Worm (Caenorhabditis elegans) whole organism, dauer: ENCODE results near the gene C23H4.6.

Experiments
- unc-62 ChIP-seq: sonication (generic microtip); optimal IDR thresholded peaks from 2 replicates; lab custom pipeline; 2017; ENCODE audit warnings: missing biosample characterization, missing genetic modification reagents, missing genetic modification characterization

The C23H4.6 gene

DNA sequence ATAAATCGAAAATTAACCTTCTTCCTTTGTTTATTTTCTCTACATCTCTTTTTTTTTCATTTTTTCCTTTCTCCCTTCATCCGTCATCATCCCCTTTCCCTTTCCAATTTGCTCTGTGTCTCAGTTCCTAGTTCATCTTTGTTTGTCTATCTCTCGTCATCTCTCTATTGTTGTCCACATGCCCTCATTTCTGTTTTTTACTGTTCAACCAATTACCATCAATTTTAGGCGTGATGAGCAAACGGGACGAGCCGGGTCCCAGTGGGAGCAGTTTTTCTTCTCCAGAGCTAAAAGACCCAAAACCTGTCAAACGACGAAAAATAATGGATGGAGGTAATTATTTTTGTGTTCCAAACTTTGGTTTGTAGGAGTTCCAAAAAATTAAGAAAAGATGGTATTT is at the start of gene C23H4.6:
Gene C23H4.6, plus strand, starts transcription at position 219 of the 400 bp plus-strand sequence.
- TF ChIP-seq unc-62 (GFP tag; lab: Kevin White, UChicago): no peak

DNA sequence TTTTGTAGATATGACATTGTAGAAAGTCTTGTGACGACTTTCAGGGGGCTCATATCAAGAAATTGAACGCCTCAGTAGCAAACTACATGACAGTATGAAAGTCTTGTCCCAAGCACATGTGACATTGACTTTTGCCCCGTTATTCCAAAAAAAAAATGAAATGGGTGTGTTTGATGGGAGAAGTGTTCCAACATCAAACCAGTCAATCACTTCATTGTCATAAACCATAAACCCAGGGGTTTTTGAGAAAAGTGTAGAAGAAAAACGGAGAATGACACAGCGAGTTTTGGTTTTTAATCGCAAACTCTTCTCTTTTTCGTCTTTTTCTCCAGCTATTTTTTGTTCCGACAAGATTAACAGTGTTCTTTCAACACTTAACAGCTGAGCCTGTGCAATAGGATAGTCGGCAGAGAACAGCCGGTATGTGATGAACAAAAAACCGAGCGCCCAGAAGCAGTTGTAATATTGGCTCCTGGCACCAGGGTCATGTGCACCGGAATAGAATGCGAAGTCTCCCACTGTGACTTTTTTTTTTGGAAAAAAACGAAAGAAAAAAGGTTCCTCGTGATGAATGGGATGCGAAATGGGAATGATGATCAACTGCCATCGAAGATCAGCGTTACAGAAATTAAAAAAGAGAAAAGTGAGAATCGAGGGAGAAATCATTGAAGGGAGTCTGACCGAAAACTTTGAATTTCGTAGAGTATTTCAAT is 49.4 kb upstream of the C23H4.6 start:
- TF ChIP-seq unc-62 (GFP tag; lab: Kevin White, UChicago): no peak

DNA sequence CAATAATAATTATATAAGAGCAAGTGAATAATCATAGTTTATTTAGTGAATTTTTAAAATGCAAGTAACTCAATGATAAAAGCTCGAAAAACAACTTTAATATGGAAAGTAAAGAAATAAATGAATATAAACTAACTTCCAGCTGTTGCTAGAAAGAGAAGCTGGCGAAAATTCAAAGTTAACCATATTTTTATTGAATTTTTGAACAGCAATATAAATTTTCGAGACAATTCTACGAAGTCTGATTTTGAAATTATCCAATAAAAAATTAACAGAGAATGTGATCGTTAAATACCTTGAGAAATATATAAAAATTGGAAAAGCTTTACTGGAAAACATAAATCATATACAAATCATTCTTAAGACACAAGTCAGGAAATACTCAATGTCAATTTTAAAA is 48.8 kb upstream of the C23H4.6 start:
- TF ChIP-seq unc-62 (GFP tag; lab: Kevin White, UChicago): no peak

DNA sequence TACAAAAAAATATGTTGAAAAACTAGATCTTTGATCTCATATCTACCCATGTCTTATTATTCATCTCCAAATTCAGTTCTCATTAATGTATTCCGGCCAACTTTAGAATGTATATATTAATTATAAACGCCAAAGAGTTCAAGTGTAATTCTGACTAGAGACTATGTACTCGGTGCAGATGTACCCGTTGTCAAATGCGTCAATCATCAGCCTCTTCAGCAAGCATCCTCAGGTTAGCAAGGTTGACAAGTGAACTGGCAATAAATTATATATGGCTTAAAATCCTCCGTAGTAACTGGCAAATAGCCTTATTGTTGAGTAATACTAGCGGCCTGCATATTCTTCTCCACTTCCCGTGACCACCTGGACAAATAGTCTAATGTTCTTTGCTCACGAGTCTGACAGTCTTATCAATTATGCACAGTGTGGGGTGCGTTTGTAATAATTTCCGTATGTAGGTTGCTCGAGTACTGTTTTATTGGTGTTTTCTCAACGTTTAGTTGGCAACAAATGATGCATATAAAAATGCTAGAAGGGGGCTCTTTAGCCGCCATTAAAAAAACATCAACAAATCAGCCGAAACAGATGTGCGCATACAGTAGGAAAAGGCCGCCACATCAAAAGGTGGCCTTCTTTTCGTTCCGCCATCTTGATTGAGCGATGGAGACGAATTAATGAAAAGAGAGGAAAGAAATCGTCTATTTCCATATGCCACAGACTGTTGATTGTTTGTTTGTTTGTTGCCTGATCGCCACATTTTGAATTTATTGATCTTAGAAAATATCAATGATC is 46.9 kb upstream of the C23H4.6 start:
- TF ChIP-seq unc-62 (GFP tag; lab: Kevin White, UChicago): no peak

DNA sequence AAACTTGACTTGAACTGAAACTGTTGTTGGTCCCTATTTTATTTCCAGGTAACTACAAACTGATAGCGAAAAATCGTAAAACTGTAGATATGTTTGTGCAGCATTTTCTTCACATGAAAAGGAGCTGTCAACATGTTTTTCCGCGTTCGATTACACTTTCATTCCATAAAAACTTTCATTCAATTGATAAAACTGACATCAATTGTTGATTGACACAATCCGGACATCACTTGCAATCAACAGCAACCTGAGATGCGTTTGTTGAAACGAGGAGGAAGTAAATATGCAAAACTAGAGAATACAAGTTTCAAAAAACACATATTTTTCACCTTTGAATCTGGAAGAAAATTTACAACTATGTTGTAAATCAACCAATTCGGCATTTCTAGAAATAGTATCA is 38.0 kb upstream of the C23H4.6 start:
- TF ChIP-seq unc-62 (GFP tag; lab: Kevin White, UChicago): no peak

DNA sequence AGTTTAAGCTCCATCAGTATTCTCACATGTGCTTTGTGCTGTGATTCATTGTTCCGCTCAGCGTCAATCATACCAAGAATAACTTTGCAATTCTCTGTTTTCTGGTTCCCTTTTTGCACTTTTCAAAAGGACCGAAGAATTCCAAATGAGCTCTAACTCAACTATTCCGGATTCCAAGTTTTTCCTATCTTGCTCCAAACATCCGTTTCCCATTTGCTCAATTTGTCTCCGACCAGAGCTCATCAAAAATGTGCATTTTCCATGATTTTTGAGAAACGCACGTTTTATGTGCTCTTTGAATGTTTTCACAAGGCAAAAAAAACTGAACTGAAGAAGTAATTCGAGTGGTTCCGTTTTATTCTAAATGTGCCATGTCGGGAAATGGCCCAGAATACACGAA is 37.1 kb upstream of the C23H4.6 start:
- TF ChIP-seq unc-62 (GFP tag; lab: Kevin White, UChicago): no peak

DNA sequence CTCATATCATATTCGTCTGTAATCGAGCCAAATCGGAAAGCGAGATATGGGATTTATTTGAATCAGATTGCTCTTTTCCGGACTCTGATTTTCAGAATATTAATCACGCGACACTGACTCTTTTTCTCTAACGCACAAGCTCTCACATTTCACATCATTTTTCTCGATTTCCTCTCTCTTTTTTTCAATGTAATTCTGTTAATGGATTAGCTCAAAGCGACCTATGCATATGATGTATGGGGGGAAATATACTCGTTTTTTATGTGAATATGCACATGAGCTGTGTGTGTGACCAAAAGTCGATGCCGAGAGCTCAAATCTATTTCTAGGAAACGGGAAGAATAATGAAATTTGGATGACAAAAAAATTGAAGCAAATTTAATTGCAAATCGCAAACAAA is 34.8 kb upstream of the C23H4.6 start:
- no peak for TF ChIP-seq unc-62 (GFP tag; lab: Kevin White, UChicago)

DNA sequence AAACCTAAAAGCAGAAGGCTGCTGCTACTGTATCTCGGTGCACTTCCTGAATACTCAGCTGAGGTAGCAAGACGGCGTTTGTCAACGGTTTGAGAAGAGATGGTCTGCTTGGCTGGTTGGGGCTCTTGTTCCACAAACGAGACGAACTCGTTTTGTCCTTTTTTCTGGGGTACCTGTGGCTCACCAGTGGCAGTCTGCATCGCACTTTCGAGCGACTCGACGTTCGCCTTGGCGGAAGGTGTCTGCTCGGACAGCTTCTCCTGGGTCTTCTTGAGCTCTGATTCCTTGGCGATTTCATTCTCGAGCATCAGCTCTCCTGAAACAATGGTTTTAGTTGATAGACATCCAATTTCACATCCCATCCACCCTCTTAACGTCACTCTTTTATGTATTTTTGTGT is 34.0 kb upstream of the C23H4.6 start:
- no peak for TF ChIP-seq unc-62 (GFP tag; lab: Kevin White, UChicago)

DNA sequence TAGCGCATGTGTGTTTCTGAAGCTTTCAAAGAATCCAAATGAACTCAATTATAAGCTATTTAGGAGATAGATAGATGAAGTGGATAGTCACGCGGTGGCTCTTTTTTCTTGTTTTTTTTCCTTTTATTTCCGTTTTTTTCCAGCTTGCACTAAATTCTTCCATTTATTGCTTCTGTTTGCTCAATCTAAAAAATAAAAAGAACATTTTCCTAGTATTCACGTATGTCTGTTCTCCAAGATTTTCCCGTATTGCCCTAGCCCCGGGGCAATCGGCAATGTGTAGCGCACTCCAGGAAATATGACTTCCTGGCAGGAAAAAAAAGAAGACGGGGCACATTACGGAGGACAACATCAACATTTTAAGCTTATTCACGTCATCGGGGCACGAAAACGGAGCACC is 33.6 kb upstream of the C23H4.6 start:
- TF ChIP-seq unc-62 (GFP tag; lab: Kevin White, UChicago): no peak

DNA sequence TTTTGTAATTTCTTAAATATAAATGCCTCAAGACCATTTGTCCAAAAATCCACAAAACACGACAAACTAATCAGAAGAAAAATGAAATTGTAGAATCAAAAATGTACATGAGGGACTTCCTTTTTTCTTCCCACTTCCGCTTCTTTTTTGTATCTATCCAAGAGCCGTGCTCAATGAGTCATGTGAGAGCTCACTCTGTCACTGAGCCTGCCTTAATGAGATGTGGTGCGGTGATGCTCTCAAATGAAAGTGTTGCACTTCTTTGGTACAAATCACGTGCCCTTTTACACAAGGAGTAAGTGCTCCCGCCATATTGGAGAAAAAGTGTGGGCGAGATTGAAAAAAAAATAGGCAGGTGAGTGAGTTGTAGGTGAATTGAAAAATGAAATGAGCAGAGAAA is 31.1 kb upstream of the C23H4.6 start:
- TF ChIP-seq unc-62 (GFP tag; lab: Kevin White, UChicago): no peak

DNA sequence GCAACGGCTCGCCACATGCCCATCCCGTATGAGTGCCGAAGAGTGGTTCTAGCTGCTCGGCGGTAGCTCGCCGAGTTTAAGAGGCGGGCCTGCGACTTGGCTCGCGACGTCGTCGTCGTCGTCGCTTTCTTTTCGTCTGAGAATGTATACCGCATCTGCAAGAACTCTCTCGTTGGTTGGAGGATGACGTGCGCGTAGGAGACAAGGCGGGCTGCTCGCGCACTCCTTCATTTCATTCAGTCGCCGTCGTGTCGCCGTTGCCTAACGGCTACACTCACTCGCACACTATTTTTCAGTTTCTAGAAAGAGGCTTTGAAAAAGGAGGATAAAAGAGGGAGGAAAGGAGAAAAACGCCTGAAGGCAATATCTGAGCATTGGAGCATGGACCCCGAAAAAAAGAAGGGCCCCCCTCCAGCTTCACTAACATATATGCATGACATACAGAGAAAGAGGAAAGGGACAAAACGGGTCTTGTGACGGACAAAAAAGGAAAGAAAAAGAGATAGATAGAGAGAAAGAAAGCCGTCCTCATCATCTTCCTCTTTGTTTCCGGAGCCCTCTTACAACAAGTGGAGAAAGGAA is 29.8 kb upstream of the C23H4.6 start:
- no peak for TF ChIP-seq unc-62 (GFP tag; lab: Kevin White, UChicago)

DNA sequence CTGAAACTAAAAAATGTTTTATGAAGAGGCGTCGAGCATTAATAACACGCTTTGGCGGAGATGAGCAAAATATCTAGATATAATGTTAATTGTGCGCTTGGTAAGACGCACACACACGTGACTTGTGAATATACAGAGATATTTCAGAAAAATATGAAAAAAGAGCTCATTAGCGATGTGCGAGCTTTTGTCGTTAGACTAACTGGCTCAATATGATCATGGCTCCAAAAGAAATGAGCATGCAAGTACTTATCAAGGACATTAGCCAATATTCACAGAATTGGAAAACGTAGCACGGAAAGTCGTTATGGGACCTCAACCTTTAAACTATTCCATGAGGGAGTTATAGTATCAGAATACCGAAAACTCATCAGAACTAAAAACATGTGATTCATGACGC is 28.3 kb upstream of the C23H4.6 start:
- TF ChIP-seq unc-62 (GFP tag; lab: Kevin White, UChicago): no peak

DNA sequence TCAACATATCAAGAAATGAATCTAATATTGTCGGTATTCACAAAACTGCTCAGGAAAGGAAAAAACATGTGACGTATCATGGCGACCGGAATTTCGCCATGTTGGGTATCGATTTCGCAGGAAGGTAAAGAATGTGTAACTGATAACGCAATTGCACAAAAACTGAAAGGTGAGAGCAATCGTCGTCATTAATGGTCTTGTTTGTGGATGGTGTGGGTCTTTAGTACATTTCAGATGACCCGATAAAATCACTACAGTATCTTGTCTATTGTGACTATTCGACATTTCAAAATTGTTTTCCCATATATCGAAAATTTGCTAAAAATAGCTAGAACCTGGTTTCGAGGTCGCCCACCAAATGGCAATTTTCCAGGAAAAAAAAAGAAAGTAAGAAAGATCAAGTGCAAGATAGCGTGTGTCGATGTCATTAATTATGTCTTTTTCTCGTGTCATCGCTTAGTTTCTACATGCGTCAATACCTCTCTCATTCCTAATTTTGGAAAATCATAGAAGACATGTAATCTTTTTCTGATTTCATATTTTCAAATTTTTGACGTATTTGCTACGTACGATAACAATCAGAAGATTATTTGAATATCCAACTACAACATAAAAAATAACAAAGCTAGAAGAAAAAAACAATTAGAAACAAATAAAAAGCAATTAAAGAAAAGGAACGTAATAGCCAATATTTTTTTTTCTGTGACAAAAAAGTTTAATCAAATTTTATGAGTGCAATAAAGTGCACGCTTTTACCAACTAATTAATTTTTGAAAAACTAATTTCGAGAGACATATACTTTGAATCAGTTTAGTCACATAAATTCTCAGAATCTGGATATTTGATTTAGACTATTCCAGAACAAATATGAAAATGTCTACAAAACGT is 25.0 kb upstream of the C23H4.6 start:
- TF ChIP-seq unc-62 (GFP tag; lab: Kevin White, UChicago): no peak

DNA sequence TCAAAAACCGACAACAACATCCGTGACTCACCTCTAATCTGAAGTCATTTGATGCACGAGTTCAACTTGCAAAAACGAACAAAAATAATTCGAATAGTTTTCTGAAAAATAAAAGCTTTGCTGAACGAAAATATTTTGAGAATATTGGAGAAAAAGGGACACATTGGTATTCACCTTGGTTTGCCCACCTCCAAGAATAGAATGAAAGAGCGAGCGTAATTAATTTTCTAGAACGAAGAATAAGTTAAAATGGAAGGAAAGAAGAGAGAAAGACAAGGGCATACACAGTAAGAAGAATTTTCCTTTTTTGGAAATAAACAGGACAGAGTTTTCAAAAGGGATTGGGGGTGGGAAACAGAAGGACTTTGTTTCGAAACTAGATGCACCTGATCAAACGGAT is 22.6 kb upstream of the C23H4.6 start, which contains the start of gene cab-1:
Gene cab-1, minus strand, starts transcription at position 101 of the 400 bp plus-strand sequence.
- no peak for TF ChIP-seq unc-62 (GFP tag; lab: Kevin White, UChicago)

DNA sequence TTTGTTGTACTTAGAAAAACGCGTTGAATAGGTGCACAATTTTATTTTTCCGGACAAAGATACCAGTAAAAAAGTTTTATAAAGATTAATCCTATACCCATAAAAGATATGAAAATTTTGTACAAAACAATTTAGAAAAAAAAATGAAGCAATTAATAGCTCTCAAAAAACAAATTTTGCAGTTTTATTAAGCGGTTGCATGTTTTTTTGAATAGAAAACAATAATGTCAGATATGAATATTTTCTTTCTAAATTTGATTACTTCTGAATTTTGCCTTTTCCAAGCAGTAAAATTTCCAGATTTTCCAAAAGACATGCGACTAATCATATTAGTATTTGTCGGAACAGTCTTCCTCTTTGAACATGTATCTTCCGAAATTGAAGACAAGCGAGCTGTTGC is 18.5 kb upstream of the C23H4.6 start, which contains the start of gene C23H4.8:
Gene C23H4.8, plus strand, starts transcription at position 301 of the 400 bp plus-strand sequence.
- TF ChIP-seq unc-62 (GFP tag; lab: Kevin White, UChicago): no peak
